Fruit fly (Drosophila melanogaster) whole organism, pupa: ENCODE results near the gene Duox.

Experiments used
- CG12605 ChIP-seq: fragments of 200-800 bp; sonication (Bioruptor generic); IDR thresholded peaks from 2 replicates; pipeline ENCODE4 v1.3.6; 2022; ENCODE audit warnings: missing biosample characterization, missing genetic modification characterization
- CG17806 ChIP-seq: fragments of 200-800 bp; sonication (Bioruptor generic); optimal IDR thresholded peaks from 2 replicates; lab custom pipeline; 2018; ENCODE audit warnings: missing biosample characterization, mild to moderate bottlenecking, missing genetic modification characterization, moderate library complexity
- CG34367 ChIP-seq: fragments of 200-800 bp; sonication (Bioruptor generic); optimal IDR thresholded peaks from 2 replicates; lab custom pipeline; 2018; ENCODE audit warnings: missing biosample characterization, mild to moderate bottlenecking, missing genetic modification characterization
- CG4496 ChIP-seq: fragments of 200-800 bp; sonication (Bioruptor generic); IDR thresholded peaks from 3 replicates; pipeline ENCODE4 v1.3.6; 2022; ENCODE audit warnings: missing biosample characterization, missing genetic modification characterization
- CG8159 ChIP-seq: fragments of 200-800 bp; sonication (Bioruptor generic); optimal IDR thresholded peaks from 3 replicates; lab custom pipeline; 2018; ENCODE audit warnings: missing biosample characterization, mild to moderate bottlenecking, missing genetic modification characterization, moderate library complexity
- Ets98B ChIP-seq: fragments of 200-800 bp; sonication (Bioruptor generic); IDR thresholded peaks from 2 replicates; pipeline ENCODE4 v1.3.6; 2022; ENCODE audit warnings: missing biosample characterization, missing genetic modification characterization
- Pif1A ChIP-seq: fragments of 200-800 bp; sonication (Bioruptor generic); optimal IDR thresholded peaks from 3 replicates; lab custom pipeline; 2016; ENCODE audit warnings: missing biosample characterization, missing genetic modification characterization
- Pif1B ChIP-seq: fragments of 200-800 bp; sonication (Bioruptor generic); optimal IDR thresholded peaks from 3 replicates; lab custom pipeline; 2016; ENCODE audit warnings: missing biosample characterization, missing genetic modification characterization
- Snoo ChIP-seq: fragments of 200-800 bp; sonication (Bioruptor generic); optimal IDR thresholded peaks from 3 replicates; lab custom pipeline; 2017; ENCODE audit warnings: missing biosample characterization, mild to moderate bottlenecking, missing genetic modification characterization, inconsistent platforms
- rn ChIP-seq: fragments of 200-800 bp; sonication (Bioruptor generic); IDR thresholded peaks from 2 replicates; pipeline ENCODE4 v1.3.6; 2022; ENCODE audit warnings: missing biosample characterization, missing genetic modification characterization

- TF ChIP-seq CG4496 (GFP tag; lab: Robert Waterston, UW) (no peak), CG12605 (GFP tag; lab: Robert Waterston, UW) (no peak), rn (GFP tag; lab: Robert Waterston, UW) (no peak), Pif1B (GFP tag; lab: Kevin White, UChicago) (no peak), Pif1A (no peak), Snoo (tag; lab: Kevin White, UChicago) (no peak), CG17806 (tag; lab: Kevin White, UChicago) (no peak), Ets98B (GFP tag; lab: Robert Waterston, UW) (no peak), CG34367 (tag; lab: Kevin White, UChicago) (no peak), CG8159 (tag; lab: Kevin White, UChicago) (no peak)
These were observed 15.6 kb upstream of the Duox start, which contains the start of gene CG18557 for dm6 chr2L:2845634-2846033.
